Fruit fly (Drosophila melanogaster) whole organism, embryonic: Measurements from ENCODE around the gene Ptp4E.

ENCODE experiments used
- ATbp ChIP-seq: fragments of 200-800 bp; sonication (Bioruptor generic); optimal IDR thresholded peaks from 2 replicates; lab custom pipeline; 2017; ENCODE audit warnings: missing biosample characterization, mild to moderate bottlenecking, missing genetic modification characterization, missing genetic modification reagents
- B-H2 ChIP-seq: fragments of 200-800 bp; sonication (Bioruptor generic); optimal IDR thresholded peaks from 2 replicates; lab custom pipeline; 2018; ENCODE audit warnings: missing biosample characterization, mild to moderate bottlenecking, missing genetic modification characterization
- CG10147 ChIP-seq: fragments of 200-800 bp; sonication (Bioruptor generic); optimal IDR thresholded peaks from 2 replicates; lab custom pipeline; 2019; ENCODE audit warnings: missing biosample characterization, mild to moderate bottlenecking, missing genetic modification characterization, moderate library complexity
- CG11696 ChIP-seq: fragments of 200-800 bp; sonication (Bioruptor generic); IDR thresholded peaks from 2 replicates; pipeline ENCODE4 v1.3.6; 2022; ENCODE audit warnings: missing biosample characterization, missing genetic modification characterization
- CG12071 ChIP-seq: fragments of 200-800 bp; sonication (Bioruptor generic); optimal IDR thresholded peaks from 3 replicates; lab custom pipeline; 2018; ENCODE audit warnings: missing biosample characterization, mild to moderate bottlenecking, missing genetic modification characterization
- CG16815 ChIP-seq: fragments of 200-800 bp; sonication (Bioruptor generic); optimal IDR thresholded peaks from 3 replicates; lab custom pipeline; 2017; ENCODE audit warnings: missing biosample characterization, mild to moderate bottlenecking, missing genetic modification characterization
- CG17829 ChIP-seq: fragments of 200-800 bp; optimal IDR thresholded peaks from 2 replicates; lab custom pipeline; 2019; ENCODE audit warnings: missing biosample characterization, mild to moderate bottlenecking, missing genetic modification characterization, moderate library complexity
- CG30403 ChIP-seq: fragments of 200-800 bp; sonication (Bioruptor generic); optimal IDR thresholded peaks from 3 replicates; lab custom pipeline; 2016; ENCODE audit warnings: missing biosample characterization, missing genetic modification characterization
- CG3065 ChIP-seq: fragments of 200-800 bp; sonication (Bioruptor generic); optimal IDR thresholded peaks from 2 replicates; lab custom pipeline; 2016; ENCODE audit warnings: missing biosample characterization, missing genetic modification characterization
- CG31388 ChIP-seq: fragments of 200-800 bp; sonication (Bioruptor generic); optimal IDR thresholded peaks from 2 replicates; lab custom pipeline; 2016; ENCODE audit warnings: missing biosample characterization, missing genetic modification characterization
- CG32772 ChIP-seq: fragments of 200-800 bp; sonication (Bioruptor generic); IDR thresholded peaks from 2 replicates; pipeline ENCODE4 v1.3.6; 2022; ENCODE audit warnings: missing biosample characterization, missing genetic modification characterization
- CG34422 ChIP-seq: fragments of 200-800 bp; sonication (Bioruptor generic); IDR thresholded peaks from 3 replicates; pipeline ENCODE4 v1.3.6; 2022; ENCODE audit warnings: missing biosample characterization, missing genetic modification characterization
- CG3838 ChIP-seq: fragments of 200-800 bp; sonication (Bioruptor generic); optimal IDR thresholded peaks from 3 replicates; lab custom pipeline; 2016; ENCODE audit warnings: missing biosample characterization, missing genetic modification characterization
- CG7357 ChIP-seq: fragments of 200-800 bp; sonication (Bioruptor generic); IDR thresholded peaks from 3 replicates; pipeline ENCODE4 v1.3.6; 2022; ENCODE audit warnings: missing biosample characterization, missing genetic modification characterization
- CG7963 ChIP-seq: fragments of 200-800 bp; sonication (Bioruptor generic); IDR thresholded peaks from 3 replicates; pipeline ENCODE4 v1.3.6; 2022; ENCODE audit warnings: missing biosample characterization, missing genetic modification characterization; ENCODE audit not compliant: partially characterized antibody
- CHES-1-like ChIP-seq: fragments of 200-800 bp; sonication (Bioruptor generic); optimal IDR thresholded peaks from 2 replicates; lab custom pipeline; 2016; ENCODE audit warnings: missing biosample characterization, missing genetic modification characterization
- Dbx ChIP-seq: fragments of 200-800 bp; sonication (Bioruptor generic); IDR thresholded peaks from 3 replicates; pipeline ENCODE4 v1.3.6; 2022; ENCODE audit warnings: missing biosample characterization, missing genetic modification characterization
- Dip3 ChIP-seq: fragments of 200-800 bp; sonication (Bioruptor generic); optimal IDR thresholded peaks from 3 replicates; lab custom pipeline; 2016; ENCODE audit warnings: missing biosample characterization, missing genetic modification characterization
- Dref ChIP-seq: fragments of 200-800 bp; sonication (Bioruptor generic); IDR thresholded peaks from 2 replicates; pipeline ENCODE4 v1.3.6; 2022; ENCODE audit warnings: missing biosample characterization, missing genetic modification characterization
- Hey ChIP-seq: fragments of 200-800 bp; sonication (Bioruptor generic); optimal IDR thresholded peaks from 3 replicates; lab custom pipeline; 2018; ENCODE audit warnings: missing biosample characterization, mild to moderate bottlenecking, missing genetic modification characterization
- Hr39 ChIP-seq: fragments of >200 bp; optimal IDR thresholded peaks from 2 replicates; lab custom pipeline; 2017
- Med ChIP-seq: fragments of 200-800 bp; sonication (Bioruptor generic); peaks from one replicate; lab custom pipeline; 2016; ENCODE audit warnings: missing biosample characterization, missing genetic modification characterization, mild to moderate bottlenecking, inconsistent platforms, moderate library complexity
- Meics ChIP-seq: fragments of 200-800 bp; sonication (Bioruptor generic); optimal IDR thresholded peaks from 2 replicates; lab custom pipeline; 2017; ENCODE audit warnings: missing biosample characterization, mild to moderate bottlenecking, missing genetic modification characterization
- NC2β ChIP-seq: fragments of 200-800 bp; sonication (Bioruptor generic); optimal IDR thresholded peaks from 2 replicates; lab custom pipeline; 2016; ENCODE audit warnings: missing biosample characterization, missing genetic modification characterization
- Nf-YB ChIP-seq: fragments of 200-800 bp; sonication (Bioruptor generic); optimal IDR thresholded peaks from 3 replicates; lab custom pipeline; 2019; ENCODE audit warnings: missing biosample characterization, mild to moderate bottlenecking, missing genetic modification characterization, moderate library complexity
- Rx ChIP-seq: fragments of 200-800 bp; sonication (Bioruptor generic); IDR thresholded peaks from 2 replicates; pipeline ENCODE4 v1.3.6; 2022; ENCODE audit warnings: missing biosample characterization, missing genetic modification characterization
- Sox100B ChIP-seq: fragments of 200-800 bp; sonication (Bioruptor generic); optimal IDR thresholded peaks from 3 replicates; lab custom pipeline; 2018; ENCODE audit warnings: missing biosample characterization, mild to moderate bottlenecking, missing genetic modification characterization
- YL-1 ChIP-seq: fragments of 200-800 bp; sonication (Bioruptor generic); optimal IDR thresholded peaks from 3 replicates; lab custom pipeline; 2017; ENCODE audit warnings: missing biosample characterization, mild to moderate bottlenecking, missing genetic modification characterization
- bigmax ChIP-seq: fragments of 200-800 bp; sonication (Bioruptor generic); optimal IDR thresholded peaks from 2 replicates; lab custom pipeline; 2018; ENCODE audit warnings: missing biosample characterization, mild to moderate bottlenecking, missing genetic modification characterization
- br ChIP-seq: fragments of >200 bp; optimal IDR thresholded peaks from 2 replicates; lab custom pipeline; 2017
- fd96Cb ChIP-seq: fragments of 200-800 bp; sonication (Bioruptor generic); optimal IDR thresholded peaks from 2 replicates; lab custom pipeline; 2018; ENCODE audit warnings: missing biosample characterization, mild to moderate bottlenecking, missing genetic modification characterization, moderate library complexity
- fu2 ChIP-seq: fragments of 200-800 bp; sonication (Bioruptor generic); optimal IDR thresholded peaks from 2 replicates; lab custom pipeline; 2016; ENCODE audit warnings: missing biosample characterization, missing genetic modification characterization
- gfzf ChIP-seq: fragments of 200-800 bp; sonication (Bioruptor generic); optimal IDR thresholded peaks from 2 replicates; lab custom pipeline; 2016; ENCODE audit warnings: missing biosample characterization, mild to moderate bottlenecking, missing genetic modification characterization, moderate library complexity
- gro ChIP-seq: fragments of 200-800 bp; sonication (Bioruptor generic); optimal IDR thresholded peaks from 2 replicates; lab custom pipeline; 2016; ENCODE audit warnings: missing biosample characterization, missing genetic modification characterization
- gsb-n ChIP-seq: fragments of 200-800 bp; sonication (Bioruptor generic); optimal IDR thresholded peaks from 3 replicates; lab custom pipeline; 2018; ENCODE audit warnings: missing biosample characterization, mild to moderate bottlenecking, missing genetic modification characterization
- jigr1 ChIP-seq: fragments of 200-800 bp; sonication (Bioruptor generic); IDR thresholded peaks from 3 replicates; pipeline ENCODE4 v1.3.6; 2022; ENCODE audit warnings: missing biosample characterization, missing genetic modification characterization
- lov ChIP-seq, 2 experiments: fragments of 200-800 bp in 1 of 2; fragments of >200 bp in 1 of 2; sonication (Bioruptor generic) in 1 of 2; IDR thresholded peaks in 1 of 2; optimal IDR thresholded peaks in 1 of 2; 2 replicates in 1 of 2; 3 replicates in 1 of 2; pipeline versions ENCODE4 v1.3.6 to Lab custom; 2017 to 2022; ENCODE audit warnings: missing biosample characterization in 1 of 2, missing genetic modification characterization in 1 of 2
- nerfin-1 ChIP-seq: fragments of 200-800 bp; sonication (Bioruptor generic); optimal IDR thresholded peaks from 3 replicates; lab custom pipeline; 2019; ENCODE audit warnings: missing biosample characterization, mild to moderate bottlenecking, missing genetic modification characterization, moderate library complexity
- nerfin-2 ChIP-seq: fragments of 200-800 bp; sonication (Bioruptor generic); IDR thresholded peaks from 2 replicates; pipeline ENCODE4 v1.3.6; 2022; ENCODE audit warnings: missing biosample characterization, missing genetic modification characterization; ENCODE audit not compliant: partially characterized antibody
- odd ChIP-seq: fragments of 200-800 bp; sonication (Bioruptor generic); optimal IDR thresholded peaks from 2 replicates; lab custom pipeline; 2017; ENCODE audit warnings: missing biosample characterization, mild to moderate bottlenecking, missing genetic modification characterization
- pb ChIP-seq: fragments of 200-800 bp; sonication (Bioruptor generic); optimal IDR thresholded peaks from 3 replicates; lab custom pipeline; 2016; ENCODE audit warnings: missing biosample characterization, missing genetic modification characterization
- pnt ChIP-seq: fragments of 200-800 bp; sonication (Bioruptor generic); optimal IDR thresholded peaks from 3 replicates; lab custom pipeline; 2016; ENCODE audit warnings: missing biosample characterization, missing genetic modification characterization
- sisA ChIP-seq: fragments of 200-800 bp; sonication (Bioruptor generic); IDR thresholded peaks from 2 replicates; pipeline ENCODE4 v1.3.6; 2022; ENCODE audit warnings: missing biosample characterization, missing genetic modification characterization
- slbo ChIP-seq: fragments of 200-800 bp; sonication (Bioruptor generic); IDR thresholded peaks from 2 replicates; pipeline ENCODE4 v1.3.6; 2022; ENCODE audit warnings: missing biosample characterization, missing genetic modification characterization
- slou ChIP-seq: fragments of 200-800 bp; sonication (Bioruptor generic); optimal IDR thresholded peaks from 3 replicates; lab custom pipeline; 2016; ENCODE audit warnings: missing biosample characterization, missing genetic modification characterization
- tna ChIP-seq: fragments of 200-800 bp; sonication (Bioruptor generic); IDR thresholded peaks from 2 replicates; pipeline ENCODE4 v1.3.6; 2022; ENCODE audit warnings: missing biosample characterization, missing genetic modification characterization; ENCODE audit not compliant: partially characterized antibody
- unpg ChIP-seq: fragments of 200-800 bp; sonication (Bioruptor generic); optimal IDR thresholded peaks from 3 replicates; lab custom pipeline; 2018; ENCODE audit warnings: missing biosample characterization, mild to moderate bottlenecking, missing genetic modification characterization, moderate library complexity
- wdn ChIP-seq: fragments of 200-800 bp; sonication (Bioruptor generic); IDR thresholded peaks from 2 replicates; pipeline ENCODE4 v1.3.6; 2022; ENCODE audit warnings: missing biosample characterization, missing genetic modification characterization

The Ptp4E gene

dm6 chrX:4938986-4939385 lies at the start of gene Ptp4E (continued):
- TF ChIP-seq NC2β (GFP tag; lab: Kevin White, UChicago): peak; percentile 33
- TF ChIP-seq CG12071: no peak
- no peak for TF ChIP-seq lov (optimal IDR thresholded peaks at IDR 0.05; lab: Kevin White, UChicago)
- TF ChIP-seq lov (GFP tag; IDR thresholded peaks at IDR 0.05; lab: Robert Waterston, UW): no peak
- no peak for TF ChIP-seq ATbp (GFP tag; lab: Kevin White, UChicago)
- no peak for TF ChIP-seq B-H2 (GFP tag; lab: Kevin White, UChicago)
- 0 out of 3 replicates have a peak, but pooled peaks have one; percentile 25 for TF ChIP-seq CG34422 (GFP tag; lab: Robert Waterston, UW)
- TF ChIP-seq CG7963 (GFP tag; lab: Robert Waterston, UW): no peak
- TF ChIP-seq CG11696 (GFP tag; lab: Robert Waterston, UW): no peak
- TF ChIP-seq fd96Cb (tag; lab: Kevin White, UChicago): no peak
- no peak for TF ChIP-seq Hey (tag; lab: Kevin White, UChicago)
- TF ChIP-seq Rx (GFP tag; lab: Robert Waterston, UW): no peak
- TF ChIP-seq slbo (GFP tag; lab: Robert Waterston, UW): no peak
- peak; percentile 18 for TF ChIP-seq YL-1 (GFP tag; lab: Kevin White, UChicago)
- peak; percentile 66 for TF ChIP-seq Med (GFP tag; lab: Kevin White, UChicago)
- TF ChIP-seq wdn (GFP tag; lab: Robert Waterston, UW): no peak
- no peak for TF ChIP-seq CG16815 (GFP tag; lab: Kevin White, UChicago)
- TF ChIP-seq gsb-n (tag; lab: Kevin White, UChicago): no peak
- TF ChIP-seq CG3065 (GFP tag; lab: Kevin White, UChicago): no peak
- peak; percentile 62 for TF ChIP-seq gfzf (GFP tag; lab: Kevin White, UChicago)
- TF ChIP-seq CG31388 (GFP tag; lab: Kevin White, UChicago): no peak
- no peak for TF ChIP-seq odd (GFP tag; lab: Kevin White, UChicago)
- TF ChIP-seq slou (GFP tag; lab: Kevin White, UChicago): no peak
- TF ChIP-seq, all 482 proteins: peak for 61

dm6 chrX:4894596-4894995 lies 44.3 kb upstream of the Ptp4E start:
- 0 out of 2 replicates have a peak, but pooled peaks have one; percentile 8 for TF ChIP-seq sisA (GFP tag; lab: Robert Waterston, UW)
- TF ChIP-seq CG30403 (GFP tag; lab: Kevin White, UChicago): no peak
- no peak for TF ChIP-seq CG3838 (GFP tag; lab: Kevin White, UChicago)
- TF ChIP-seq gro (GFP tag; lab: Kevin White, UChicago): no peak
- TF ChIP-seq Dref (GFP tag; lab: Robert Waterston, UW): 0 out of 2 replicates have a peak, but pooled peaks have one; percentile 7
- TF ChIP-seq jigr1: peak; percentile 29; the same call in 1 of the 3 replicates
- TF ChIP-seq Hr39: peak; percentile 59
- TF ChIP-seq bigmax (GFP tag; lab: Kevin White, UChicago): no peak
- no peak for TF ChIP-seq CG10147 (GFP tag; lab: Kevin White, UChicago)
- TF ChIP-seq CG32772 (GFP tag; lab: Robert Waterston, UW): 0 out of 2 replicates have a peak, but pooled peaks have one; percentile 7
- no peak for TF ChIP-seq CHES-1-like (GFP tag; lab: Kevin White, UChicago)

dm6 chrX:4896892-4897291 lies 42.0 kb upstream of the Ptp4E start:
- TF ChIP-seq Hr39: peak; percentile 94
- TF ChIP-seq CG7357: no peak
- TF ChIP-seq, all 482 proteins: peak for 1

DNA sequence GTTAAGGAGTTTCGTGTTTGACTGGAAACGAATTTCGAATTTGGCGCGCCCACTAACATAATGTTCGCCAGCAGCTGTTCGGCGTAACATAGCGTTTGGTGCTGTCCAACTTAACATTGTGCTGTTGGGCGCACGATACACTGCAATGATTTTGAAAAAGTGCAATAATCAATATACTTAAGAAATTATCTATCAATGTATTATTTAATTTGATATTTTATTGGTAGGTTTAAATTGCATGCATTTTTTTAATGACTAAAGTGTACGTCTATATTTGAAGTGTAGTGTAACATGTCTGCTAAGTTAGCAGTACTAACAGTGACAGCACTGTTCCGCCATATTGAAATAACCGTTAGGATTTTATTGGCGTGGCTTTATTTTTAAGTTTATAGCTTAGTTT lies 32.4 kb upstream of the Ptp4E start, which contains the start of gene CG6927:
Gene CG6927 (plus strand): TSS at position 328 of the 400 bp plus-strand sequence.
- TF ChIP-seq Dbx (peak; percentile 85), CG17829 (peak; percentile 66), pnt (GFP tag; lab: Kevin White, UChicago) (peak; percentile 64), nerfin-1 (tag; lab: Kevin White, UChicago) (peak; percentile 14), tna (GFP tag; lab: Robert Waterston, UW) (no peak), br (lab: Kevin White, UChicago) (no peak), pb (GFP tag; lab: Kevin White, UChicago) (no peak), Sox100B (GFP tag; lab: Kevin White, UChicago) (peak; percentile 51), Nf-YB (peak; percentile 3), fu2 (GFP tag; lab: Kevin White, UChicago) (no peak), Dip3 (GFP tag; lab: Kevin White, UChicago) (no peak), CG10147 (GFP tag; lab: Kevin White, UChicago) (peak; percentile 29), unpg (peak; percentile 71), Meics (peak; percentile 61), nerfin-2 (no peak)
